Fruit fly (Drosophila melanogaster) whole organism, embryonic: ENCODE results near the gene sphe.

Experiments used
- CG1024 ChIP-seq: fragments of 200-800 bp; sonication (Bioruptor generic); IDR thresholded peaks from 2 replicates; pipeline ENCODE4 v1.3.6; 2022; ENCODE audit warnings: missing biosample characterization, missing genetic modification characterization
- CG11085 ChIP-seq: fragments of 200-800 bp; sonication (Bioruptor generic); IDR thresholded peaks from 2 replicates; pipeline ENCODE4 v1.3.6; 2022; ENCODE audit warnings: missing biosample characterization, missing genetic modification characterization
- CG12299 ChIP-seq: fragments of 200-800 bp; sonication (Bioruptor generic); optimal IDR thresholded peaks from 2 replicates; lab custom pipeline; 2018; ENCODE audit warnings: missing biosample characterization, mild to moderate bottlenecking, missing genetic modification characterization
- CG13624 ChIP-seq: fragments of 200-800 bp; sonication (Bioruptor generic); optimal IDR thresholded peaks from 2 replicates; lab custom pipeline; 2016; ENCODE audit warnings: missing biosample characterization, missing genetic modification characterization
- CG14667 ChIP-seq: fragments of 200-800 bp; sonication (Bioruptor generic); IDR thresholded peaks from 2 replicates; pipeline ENCODE4 v1.3.6; 2022; ENCODE audit warnings: missing biosample characterization, missing genetic modification characterization
- CG1529 ChIP-seq: fragments of 200-800 bp; sonication (Bioruptor generic); optimal IDR thresholded peaks from 3 replicates; lab custom pipeline; 2018; ENCODE audit warnings: missing biosample characterization, missing genetic modification characterization
- CG15696 ChIP-seq: fragments of 200-800 bp; sonication (Bioruptor generic); optimal IDR thresholded peaks from 2 replicates; lab custom pipeline; 2019; ENCODE audit warnings: missing biosample characterization, mild to moderate bottlenecking, missing genetic modification characterization, moderate library complexity
- CG1602 ChIP-seq: fragments of 200-800 bp; sonication (Bioruptor generic); optimal IDR thresholded peaks from 3 replicates; lab custom pipeline; 2016; ENCODE audit warnings: missing biosample characterization, missing genetic modification characterization
- CG16863 ChIP-seq: fragments of 200-800 bp; sonication (Bioruptor generic); optimal IDR thresholded peaks from 3 replicates; lab custom pipeline; 2016; ENCODE audit warnings: missing biosample characterization, missing genetic modification characterization
- CG17912 ChIP-seq: fragments of 200-800 bp; sonication (Bioruptor generic); optimal IDR thresholded peaks from 2 replicates; lab custom pipeline; 2018; ENCODE audit warnings: missing biosample characterization, mild to moderate bottlenecking, missing genetic modification characterization
- CG1832 ChIP-seq: fragments of 200-800 bp; sonication (Bioruptor generic); optimal IDR thresholded peaks from 2 replicates; lab custom pipeline; 2017; ENCODE audit warnings: missing biosample characterization, mild to moderate bottlenecking, missing genetic modification characterization, inconsistent platforms
- CG2199 ChIP-seq: fragments of 200-800 bp; sonication (Bioruptor generic); IDR thresholded peaks from 3 replicates; pipeline ENCODE4 v1.3.6; 2022; ENCODE audit warnings: missing biosample characterization, missing genetic modification characterization
- CG2889 ChIP-seq: fragments of 200-800 bp; sonication (Bioruptor generic); IDR thresholded peaks from 3 replicates; pipeline ENCODE4 v1.3.6; 2022; ENCODE audit warnings: missing biosample characterization, missing genetic modification characterization
- CG3726 ChIP-seq: fragments of 200-800 bp; sonication (Bioruptor generic); IDR thresholded peaks from 3 replicates; pipeline ENCODE4, ENCODE4 v1.3.6; 2022; ENCODE audit warnings: missing biosample characterization, missing genetic modification characterization
- CG5245 ChIP-seq: fragments of 200-800 bp; sonication (Bioruptor generic); optimal IDR thresholded peaks from 3 replicates; lab custom pipeline; 2016; ENCODE audit warnings: missing biosample characterization, missing genetic modification characterization
- CG7839 ChIP-seq: fragments of 200-800 bp; sonication (Bioruptor generic); optimal IDR thresholded peaks from 3 replicates; lab custom pipeline; 2018; ENCODE audit warnings: missing biosample characterization, mild to moderate bottlenecking, missing genetic modification characterization, moderate library complexity
- CG9215 ChIP-seq: fragments of 200-800 bp; sonication (Bioruptor generic); IDR thresholded peaks from 2 replicates; pipeline ENCODE4 v1.3.6; 2022; ENCODE audit warnings: missing biosample characterization, missing genetic modification characterization
- CG9437 ChIP-seq: fragments of 200-800 bp; sonication (Bioruptor generic); optimal IDR thresholded peaks from 2 replicates; lab custom pipeline; 2018; ENCODE audit warnings: missing biosample characterization, mild to moderate bottlenecking, missing genetic modification characterization
- D ChIP-seq, 2 experiments: fragments of 200-800 bp in 1 of 2; fragments of >200 bp in 1 of 2; sonication (Bioruptor generic) in 1 of 2; optimal IDR thresholded peaks; 2 replicates in 1 of 2; 3 replicates in 1 of 2; lab custom pipeline; 2017; ENCODE audit warnings: mild to moderate bottlenecking in 1 of 2, missing biosample characterization in 1 of 2, missing genetic modification characterization in 1 of 2, missing genetic modification reagents in 1 of 2
- D19A ChIP-seq: fragments of 200-800 bp; optimal IDR thresholded peaks from 3 replicates; lab custom pipeline; 2019; ENCODE audit warnings: missing biosample characterization, mild to moderate bottlenecking, missing genetic modification characterization, moderate library complexity
- D19B ChIP-seq: fragments of 200-800 bp; sonication (Bioruptor generic); optimal IDR thresholded peaks from 2 replicates; lab custom pipeline; 2017; ENCODE audit warnings: missing biosample characterization, mild to moderate bottlenecking, missing genetic modification characterization
- Dip3 ChIP-seq: fragments of 200-800 bp; sonication (Bioruptor generic); optimal IDR thresholded peaks from 3 replicates; lab custom pipeline; 2016; ENCODE audit warnings: missing biosample characterization, missing genetic modification characterization
- Elba2 ChIP-seq: fragments of 200-800 bp; sonication (Bioruptor generic); optimal IDR thresholded peaks from 3 replicates; lab custom pipeline; 2016; ENCODE audit warnings: missing biosample characterization, missing genetic modification characterization
- Ets65A ChIP-seq: fragments of 200-800 bp; sonication (Bioruptor generic); peaks from one replicate; lab custom pipeline; 2016; ENCODE audit warnings: missing biosample characterization, missing genetic modification characterization
- Fer2 ChIP-seq: fragments of 200-800 bp; sonication (Bioruptor generic); optimal IDR thresholded peaks from 2 replicates; lab custom pipeline; 2018; ENCODE audit warnings: missing biosample characterization, mild to moderate bottlenecking, missing genetic modification characterization, moderate library complexity
- Gsc ChIP-seq: fragments of 200-800 bp; sonication (Bioruptor generic); IDR thresholded peaks from 2 replicates; pipeline ENCODE4 v1.3.6; 2022; ENCODE audit warnings: missing biosample characterization, missing genetic modification characterization
- Hr39 ChIP-seq: fragments of >200 bp; optimal IDR thresholded peaks from 2 replicates; lab custom pipeline; 2017
- NC2β ChIP-seq: fragments of 200-800 bp; sonication (Bioruptor generic); optimal IDR thresholded peaks from 2 replicates; lab custom pipeline; 2016; ENCODE audit warnings: missing biosample characterization, missing genetic modification characterization
- Opbp ChIP-seq: fragments of 200-800 bp; sonication (Bioruptor generic); IDR thresholded peaks from 3 replicates; pipeline ENCODE4 v1.3.6; 2022; ENCODE audit warnings: missing biosample characterization, missing genetic modification characterization; ENCODE audit not compliant: partially characterized antibody
- Sox100B ChIP-seq: fragments of 200-800 bp; sonication (Bioruptor generic); optimal IDR thresholded peaks from 3 replicates; lab custom pipeline; 2018; ENCODE audit warnings: missing biosample characterization, mild to moderate bottlenecking, missing genetic modification characterization
- bsh ChIP-seq, 2 experiments: fragments of 200-800 bp; sonication (Bioruptor generic); optimal IDR thresholded peaks; 2 replicates each; lab custom pipeline; 2017 to 2018; ENCODE audit warnings: mild to moderate bottlenecking in 2 of 2, missing biosample characterization in 2 of 2, missing genetic modification characterization in 2 of 2, moderate library complexity in 1 of 2
- cas ChIP-seq: fragments of 200-800 bp; sonication (Bioruptor generic); IDR thresholded peaks from 2 replicates; pipeline ENCODE4 v1.3.6; 2022; ENCODE audit warnings: missing biosample characterization, missing genetic modification characterization
- chif ChIP-seq, 2 experiments: fragments of 200-800 bp; sonication (Bioruptor generic); optimal IDR thresholded peaks; 3 replicates each; lab custom pipeline; 2016; ENCODE audit warnings: missing biosample characterization in 2 of 2, missing genetic modification characterization in 2 of 2
- dysf ChIP-seq: fragments of 200-800 bp; sonication (Bioruptor generic); IDR thresholded peaks from 3 replicates; pipeline ENCODE4 v1.3.6; 2022; ENCODE audit warnings: missing biosample characterization, missing genetic modification characterization
- eyg ChIP-seq: fragments of 200-800 bp; sonication (Bioruptor generic); optimal IDR thresholded peaks from 3 replicates; lab custom pipeline; 2016; ENCODE audit warnings: missing biosample characterization, missing genetic modification characterization
- gro ChIP-seq: fragments of 200-800 bp; sonication (Bioruptor generic); optimal IDR thresholded peaks from 2 replicates; lab custom pipeline; 2016; ENCODE audit warnings: missing biosample characterization, missing genetic modification characterization
- gsb ChIP-seq: fragments of 200-800 bp; sonication (Bioruptor generic); IDR thresholded peaks from 2 replicates; pipeline ENCODE4 v1.3.6; 2022; ENCODE audit warnings: missing biosample characterization, missing genetic modification characterization
- hkb ChIP-seq, 2 experiments: fragments of 200-800 bp in 1 of 2; fragments of >200 bp in 1 of 2; sonication (Bioruptor generic) in 1 of 2; IDR thresholded peaks in 1 of 2; optimal IDR thresholded peaks in 1 of 2; 2 replicates each; pipeline versions ENCODE4 v1.3.6 to Lab custom; 2017 to 2022; ENCODE audit warnings: missing biosample characterization in 1 of 2, missing genetic modification characterization in 1 of 2
- kah ChIP-seq: fragments of 200-800 bp; sonication (Bioruptor generic); optimal IDR thresholded peaks from 2 replicates; lab custom pipeline; 2018; ENCODE audit warnings: missing biosample characterization, mild to moderate bottlenecking, missing genetic modification characterization
- ken ChIP-seq: fragments of 200-800 bp; sonication (Bioruptor generic); IDR thresholded peaks from 3 replicates; pipeline ENCODE4 v1.3.6; 2022; ENCODE audit warnings: missing biosample characterization, missing genetic modification characterization
- klu ChIP-seq: fragments of 200-800 bp; sonication (Bioruptor generic); IDR thresholded peaks from 2 replicates; pipeline ENCODE4 v1.3.6; 2022; ENCODE audit warnings: missing biosample characterization, missing genetic modification characterization
- lab ChIP-seq: fragments of 200-800 bp; sonication (Bioruptor generic); optimal IDR thresholded peaks from 3 replicates; lab custom pipeline; 2017; ENCODE audit warnings: missing biosample characterization, missing genetic modification characterization, mild to moderate bottlenecking, moderate library complexity, missing genetic modification reagents
- luna ChIP-seq: fragments of 200-800 bp; sonication (Bioruptor generic); optimal IDR thresholded peaks from 2 replicates; lab custom pipeline; 2016; ENCODE audit warnings: missing biosample characterization, missing genetic modification characterization
- nerfin-2 ChIP-seq: fragments of 200-800 bp; sonication (Bioruptor generic); IDR thresholded peaks from 2 replicates; pipeline ENCODE4 v1.3.6; 2022; ENCODE audit warnings: missing biosample characterization, missing genetic modification characterization; ENCODE audit not compliant: partially characterized antibody
- nmo ChIP-seq: fragments of 200-800 bp; sonication (Bioruptor generic); optimal IDR thresholded peaks from 2 replicates; lab custom pipeline; 2018; ENCODE audit warnings: missing biosample characterization, mild to moderate bottlenecking, missing genetic modification characterization, moderate library complexity
- sim ChIP-seq: fragments of 200-800 bp; sonication (Bioruptor generic); IDR thresholded peaks from 2 replicates; pipeline ENCODE4 v1.3.6; 2022; ENCODE audit warnings: missing biosample characterization, missing genetic modification characterization
- unpg ChIP-seq: fragments of 200-800 bp; sonication (Bioruptor generic); optimal IDR thresholded peaks from 3 replicates; lab custom pipeline; 2018; ENCODE audit warnings: missing biosample characterization, mild to moderate bottlenecking, missing genetic modification characterization, moderate library complexity
- wor ChIP-seq: fragments of 200-800 bp; sonication (Bioruptor generic); IDR thresholded peaks from 2 replicates; pipeline ENCODE4 v1.3.6; 2022; ENCODE audit warnings: missing biosample characterization, missing genetic modification characterization

sphe gene

dm6 chrX:16723203-16724173 is 21.7 kb upstream of the sphe start (continued):
- TF ChIP-seq chif (GFP tag; optimal IDR thresholded peaks at IDR 0.05; lab: Kevin White, UChicago) = peak; percentile 41 to 58
- no peak for TF ChIP-seq gro (GFP tag; lab: Kevin White, UChicago)
- TF ChIP-seq CG1602 = peak; percentile 42
- peak; percentile 67 for TF ChIP-seq CG1529 (GFP tag; lab: Kevin White, UChicago)
- 0 out of 2 replicates have a peak, but pooled peaks have one; percentile 27 for TF ChIP-seq gsb (GFP tag; lab: Robert Waterston, UW)
- no peak for TF ChIP-seq CG15696 (tag; lab: Kevin White, UChicago)
- peak; percentile 65 for TF ChIP-seq D19A (tag; lab: Kevin White, UChicago)
- peak; percentile 30 for TF ChIP-seq kah (GFP tag; lab: Kevin White, UChicago)
- TF ChIP-seq lab = peak; percentile 78
- TF ChIP-seq Opbp (GFP tag; lab: Robert Waterston, UW) = no peak
- no peak for TF ChIP-seq CG2889 (GFP tag; lab: Robert Waterston, UW)
- TF ChIP-seq D19B (GFP tag; lab: Kevin White, UChicago) = peak; percentile 72
- peak; percentile 34 for TF ChIP-seq CG14667 (GFP tag; lab: Robert Waterston, UW)
- TF ChIP-seq cas (GFP tag; lab: Robert Waterston, UW) = no peak
- TF ChIP-seq CG13624 = no peak
- TF ChIP-seq nerfin-2 (GFP tag; lab: Robert Waterston, UW) = no peak
- no peak for TF ChIP-seq Dip3 (GFP tag; lab: Kevin White, UChicago)
- no peak for TF ChIP-seq Ets65A (GFP tag; lab: Kevin White, UChicago)
- peak; percentile 21 for TF ChIP-seq NC2β (GFP tag; lab: Kevin White, UChicago)
- no peak for TF ChIP-seq Hr39 (lab: Kevin White, UChicago)
- no peak for TF ChIP-seq CG1832 (GFP tag; lab: Kevin White, UChicago)
- peak; percentile 19 for TF ChIP-seq CG16863
- peak; percentile 73 for TF ChIP-seq CG9437 (GFP tag; lab: Kevin White, UChicago)
- no peak; the same call in 1 of the 2 replicates for TF ChIP-seq sim
- TF ChIP-seq Gsc = no peak
- 0 out of 2 replicates have a peak, but pooled peaks have one; percentile 32 for TF ChIP-seq CG11085
- no peak for TF ChIP-seq CG5245 (GFP tag; lab: Kevin White, UChicago)
- TF ChIP-seq bsh (GFP tag; optimal IDR thresholded peaks at IDR 0.05; lab: Kevin White, UChicago) = peak in 1 of 2 experiments; percentile 81
- peak; percentile 55 for TF ChIP-seq wor (GFP tag; lab: Robert Waterston, UW)
- peak; percentile 91 for TF ChIP-seq nmo (GFP tag; lab: Kevin White, UChicago)
- peak; percentile 82 for TF ChIP-seq CG9215 (GFP tag; lab: Robert Waterston, UW)
- peak; percentile 73 for TF ChIP-seq CG7839 (tag; lab: Kevin White, UChicago)
- peak; percentile 49; the same call in 2 of the 3 replicates for TF ChIP-seq ken
- peak; percentile 41; the same call in 1 of the 2 replicates for TF ChIP-seq klu
- no peak for TF ChIP-seq Elba2 (GFP tag; lab: Kevin White, UChicago)
- TF ChIP-seq CG12299 (tag; lab: Kevin White, UChicago) = peak; percentile 73
- peak; percentile 81 for TF ChIP-seq dysf (GFP tag; lab: Robert Waterston, UW)
- TF ChIP-seq D (optimal IDR thresholded peaks at IDR 0.05; lab: Kevin White, UChicago) = no peak
- peak; percentile 44 for TF ChIP-seq D (GFP tag; optimal IDR thresholded peaks at IDR 0.05; lab: Kevin White, UChicago)
- peak; percentile 65 for TF ChIP-seq Sox100B (GFP tag; lab: Kevin White, UChicago)
- TF ChIP-seq unpg (GFP tag; lab: Kevin White, UChicago) = peak; percentile 88
- TF ChIP-seq CG2199 = no peak
- TF ChIP-seq CG1024 (GFP tag; lab: Robert Waterston, UW) = 0 out of 2 replicates have a peak, but pooled peaks have one; percentile 10
- no peak for TF ChIP-seq luna
- TF ChIP-seq CG17912 (GFP tag; lab: Kevin White, UChicago) = no peak
- no peak for TF ChIP-seq eyg (GFP tag; lab: Kevin White, UChicago)
- no peak; the same call in 2 of the 3 replicates for TF ChIP-seq CG3726 (GFP tag; lab: Robert Waterston, UW)
- no peak for TF ChIP-seq Fer2
- TF ChIP-seq hkb (optimal IDR thresholded peaks at IDR 0.05; lab: Kevin White, UChicago) = no peak
- TF ChIP-seq hkb (GFP tag; IDR thresholded peaks at IDR 0.05; lab: Robert Waterston, UW) = peak; percentile 83
